Fruit fly (Drosophila melanogaster): ENCODE measurements around the gene Eig71Ef.

- TF ChIP-seq nerfin-2 (GFP tag; IDR thresholded peaks at IDR 0.05; ENCODE audit: partially characterized antibody) (no peak), Ssrp (tag; optimal IDR thresholded peaks at IDR 0.05) (no peak), CG2116 (GFP tag; optimal IDR thresholded peaks at IDR 0.05) (no peak)
Observed at dm6 chr3L:15641590-15642019, 15.6 kb downstream of the Eig71Ef start.

Measured in whole organism, embryonic.